Worm (Caenorhabditis elegans) whole organism, late embryonic: ENCODE results near the gene tag-124.

Experiments used
- dmd-4 ChIP-seq: sonication (generic microtip); optimal IDR thresholded peaks from 2 replicates; lab custom pipeline; 2016; ENCODE audit warnings: borderline replicate concordance, missing genetic modification characterization, missing compliant biosample characterization
- dve-1 ChIP-seq: sonication (generic microtip); optimal IDR thresholded peaks from 2 replicates; lab custom pipeline; 2017; ENCODE audit warnings: antibody characterized with exemption, mild to moderate bottlenecking, missing genetic modification characterization, missing compliant biosample characterization
- fkh-10 ChIP-seq: fragments of 150-350 bp; optimal IDR thresholded peaks from 2 replicates; lab custom pipeline; 2014; ENCODE audit warnings: missing biosample characterization, missing genetic modification reagents, missing genetic modification characterization
- lin-11 ChIP-seq: fragments of 200-800 bp; sonication (Bioruptor generic); optimal IDR thresholded peaks from 2 replicates; lab custom pipeline; 2018; ENCODE audit warnings: mild to moderate bottlenecking, missing genetic modification characterization, missing compliant biosample characterization
- nfya-1 ChIP-seq: sonication (generic microtip); optimal IDR thresholded peaks from 2 replicates; lab custom pipeline; 2017; ENCODE audit warnings: missing genetic modification characterization, mild to moderate bottlenecking, missing compliant biosample characterization, antibody characterized with exemption, moderate library complexity

- TF ChIP-seq dve-1 (no peak), lin-11 (no peak), dmd-4 (tag; lab: Kevin White, UChicago) (no peak), nfya-1 (tag; lab: Kevin White, UChicago) (no peak), fkh-10 (GFP tag; lab: Kevin White, UChicago) (no peak)
Measured at ce11 chrII:9601069-9601468, 10.0 kb downstream of the tag-124 start.
